Worm (Caenorhabditis elegans) whole organism, L2 larva: Measurements from ENCODE around the gene clh-3.

Experiments
- blmp-1 ChIP-seq: sonication (generic microtip); optimal IDR thresholded peaks from 2 replicates; lab custom pipeline; 2017; ENCODE audit warnings: missing genetic modification characterization, mild to moderate bottlenecking, missing compliant biosample characterization, antibody characterized with exemption, moderate library complexity; ENCODE audit not compliant: insufficient read depth
- lin-39 ChIP-seq: fragments of 150-350 bp; optimal IDR thresholded peaks from 2 replicates; lab custom pipeline; 2014; ENCODE audit warnings: missing biosample characterization, missing genetic modification reagents, missing genetic modification characterization
- nhr-237 ChIP-seq: fragments of 150-350 bp; optimal IDR thresholded peaks from 2 replicates; lab custom pipeline; 2014; ENCODE audit warnings: missing biosample characterization, missing genetic modification characterization
- ztf-11 ChIP-seq: sonication (generic microtip); optimal IDR thresholded peaks from 2 replicates; lab custom pipeline; 2017; ENCODE audit warnings: missing biosample characterization, missing genetic modification characterization

ce11 chrII:7183493-7184272, 42.0 kb downstream of the clh-3 start, which contains the start of gene pdl-1:
- TF ChIP-seq ztf-11 (tag; lab: Kevin White, UChicago) (no peak), blmp-1 (peak; percentile 25), lin-39 (tag; lab: Kevin White, UChicago) (no peak), nhr-237 (tag; lab: Kevin White, UChicago) (no peak)
